Fruit fly (Drosophila melanogaster) whole organism, adult: ENCODE data around the gene CG7824.

Experiments used
- CG11617 ChIP-seq: fragments of 200-800 bp; sonication (Bioruptor generic); optimal IDR thresholded peaks from 2 replicates; lab custom pipeline; 2017; ENCODE audit warnings: mild to moderate bottlenecking, missing biosample characterization, missing genetic modification reagents, missing genetic modification characterization
- CG12768 ChIP-seq: fragments of 200-800 bp; sonication (Bioruptor generic); optimal IDR thresholded peaks from 2 replicates; lab custom pipeline; 2017; ENCODE audit warnings: missing biosample characterization, missing genetic modification characterization, mild to moderate bottlenecking, moderate library complexity, missing genetic modification reagents
- CG14711 ChIP-seq: fragments of 200-800 bp; sonication (Bioruptor generic); optimal IDR thresholded peaks from 2 replicates; lab custom pipeline; 2018; ENCODE audit warnings: missing biosample characterization, mild to moderate bottlenecking, missing genetic modification characterization, moderate library complexity
- CG33017 ChIP-seq: fragments of 200-800 bp; sonication (Bioruptor generic); optimal IDR thresholded peaks from 2 replicates; lab custom pipeline; 2018; ENCODE audit warnings: missing biosample characterization, mild to moderate bottlenecking, missing genetic modification characterization, moderate library complexity
- CG5204 ChIP-seq: fragments of 200-800 bp; sonication (Bioruptor generic); optimal IDR thresholded peaks from 2 replicates; lab custom pipeline; 2016; ENCODE audit warnings: missing biosample characterization, missing genetic modification characterization
- Clk ChIP-seq: fragments of 200-800 bp; sonication (Bioruptor generic); optimal IDR thresholded peaks from 2 replicates; lab custom pipeline; 2017; ENCODE audit warnings: missing biosample characterization, missing genetic modification characterization
- Crg-1 ChIP-seq: fragments of 200-800 bp; sonication (Bioruptor generic); optimal IDR thresholded peaks from 2 replicates; lab custom pipeline; 2016; ENCODE audit warnings: missing biosample characterization, missing genetic modification characterization
- Hr96 ChIP-seq: fragments of 200-800 bp; sonication (Bioruptor generic); optimal IDR thresholded peaks from 2 replicates; lab custom pipeline; 2016; ENCODE audit warnings: missing biosample characterization, missing genetic modification characterization
- bab1 ChIP-seq: fragments of 200-800 bp; sonication (Bioruptor generic); optimal IDR thresholded peaks from 3 replicates; lab custom pipeline; 2019; ENCODE audit warnings: missing biosample characterization, mild to moderate bottlenecking, missing genetic modification characterization, moderate library complexity
- kay ChIP-seq: fragments of 200-800 bp; sonication (Bioruptor generic); peaks from one replicate; lab custom pipeline; 2016; ENCODE audit warnings: missing biosample characterization, missing genetic modification characterization, borderline replicate concordance
- ovo ChIP-seq: fragments of 200-800 bp; sonication (Bioruptor generic); optimal IDR thresholded peaks from 2 replicates; lab custom pipeline; 2016; ENCODE audit warnings: missing biosample characterization, missing genetic modification characterization
- pad ChIP-seq: fragments of 200-800 bp; sonication (Bioruptor generic); optimal IDR thresholded peaks from 3 replicates; lab custom pipeline; 2017; ENCODE audit warnings: missing biosample characterization, missing genetic modification characterization, mild to moderate bottlenecking, moderate library complexity, missing genetic modification reagents
- tj ChIP-seq: fragments of 200-800 bp; sonication (Bioruptor generic); optimal IDR thresholded peaks from 3 replicates; lab custom pipeline; 2017; ENCODE audit warnings: missing biosample characterization, mild to moderate bottlenecking, missing genetic modification characterization, moderate library complexity
- toe ChIP-seq: fragments of 200-800 bp; sonication (Bioruptor generic); optimal IDR thresholded peaks from 2 replicates; lab custom pipeline; 2016; ENCODE audit warnings: missing biosample characterization, missing genetic modification characterization

DNA sequence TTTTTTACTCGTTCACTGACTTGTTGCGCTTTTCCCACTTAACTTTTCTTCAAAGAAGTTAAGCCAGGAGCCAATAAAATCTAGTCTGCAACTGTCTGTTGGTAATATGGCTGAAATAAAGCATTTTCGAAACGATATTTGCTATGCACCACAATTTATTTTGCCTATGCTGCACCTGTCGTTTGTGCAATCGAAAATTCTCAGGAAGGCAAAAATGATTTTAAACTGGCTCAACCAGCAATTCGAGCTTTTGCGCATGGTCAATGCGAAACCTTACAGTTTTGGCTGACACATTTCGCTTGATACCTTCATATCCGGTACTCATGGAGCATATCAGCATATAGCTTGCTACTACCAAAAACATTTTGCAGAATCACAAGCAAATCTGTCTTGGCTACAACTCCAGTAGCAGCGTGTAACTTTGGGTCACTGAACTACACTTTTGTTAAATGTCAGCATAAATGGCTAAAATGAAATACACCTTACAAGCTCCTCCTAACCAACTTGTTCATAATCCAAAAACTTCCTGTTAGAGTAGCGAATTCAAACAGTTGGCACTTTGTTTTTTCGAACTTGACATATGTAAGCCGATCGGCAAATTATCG, 18.9 kb downstream of the CG7824 start:
- TF ChIP-seq Clk (GFP tag; lab: Kevin White, UChicago) (no peak), CG5204 (no peak), bab1 (GFP tag; lab: Kevin White, UChicago) (peak; percentile 56), Hr96 (GFP tag; lab: Kevin White, UChicago) (no peak), CG14711 (no peak), pad (GFP tag; lab: Kevin White, UChicago) (no peak), ovo (GFP tag; lab: Kevin White, UChicago) (no peak), CG33017 (tag; lab: Kevin White, UChicago) (no peak), toe (no peak), tj (peak; percentile 95), CG11617 (GFP tag; lab: Kevin White, UChicago) (no peak), Crg-1 (GFP tag; lab: Kevin White, UChicago) (no peak), CG12768 (GFP tag; lab: Kevin White, UChicago) (no peak), kay (GFP tag; lab: Kevin White, UChicago) (no peak)
